Fruit fly (Drosophila melanogaster) whole organism, adult: Measurements from ENCODE around the gene Archease.

Experiments
- CG14711 ChIP-seq: fragments of 200-800 bp; sonication (Bioruptor generic); optimal IDR thresholded peaks from 2 replicates; lab custom pipeline; 2018; ENCODE audit warnings: missing biosample characterization, mild to moderate bottlenecking, missing genetic modification characterization, moderate library complexity
- CG7101 ChIP-seq: fragments of 200-800 bp; sonication (Bioruptor generic); optimal IDR thresholded peaks from 2 replicates; lab custom pipeline; 2018; ENCODE audit warnings: missing biosample characterization, mild to moderate bottlenecking, missing genetic modification characterization, moderate library complexity
- Clk ChIP-seq: fragments of 200-800 bp; sonication (Bioruptor generic); optimal IDR thresholded peaks from 2 replicates; lab custom pipeline; 2017; ENCODE audit warnings: missing biosample characterization, missing genetic modification characterization
- Crg-1 ChIP-seq: fragments of 200-800 bp; sonication (Bioruptor generic); optimal IDR thresholded peaks from 2 replicates; lab custom pipeline; 2016; ENCODE audit warnings: missing biosample characterization, missing genetic modification characterization
- Hr96 ChIP-seq: fragments of 200-800 bp; sonication (Bioruptor generic); optimal IDR thresholded peaks from 2 replicates; lab custom pipeline; 2016; ENCODE audit warnings: missing biosample characterization, missing genetic modification characterization
- Mnt ChIP-seq: fragments of 200-800 bp; sonication (Bioruptor generic); optimal IDR thresholded peaks from 2 replicates; lab custom pipeline; 2016; ENCODE audit warnings: missing biosample characterization, mild to moderate bottlenecking, missing genetic modification characterization
- cic ChIP-seq: fragments of 200-800 bp; sonication (Bioruptor generic); optimal IDR thresholded peaks from 2 replicates; lab custom pipeline; 2017; ENCODE audit warnings: missing biosample characterization, mild to moderate bottlenecking, missing genetic modification characterization, moderate library complexity
- cnc ChIP-seq, 2 experiments: fragments of >200 bp; optimal IDR thresholded peaks; 2 replicates each; lab custom pipeline; 2017
- kay ChIP-seq: fragments of 200-800 bp; sonication (Bioruptor generic); peaks from one replicate; lab custom pipeline; 2016; ENCODE audit warnings: missing biosample characterization, missing genetic modification characterization, borderline replicate concordance
- ovo ChIP-seq: fragments of 200-800 bp; sonication (Bioruptor generic); optimal IDR thresholded peaks from 2 replicates; lab custom pipeline; 2016; ENCODE audit warnings: missing biosample characterization, missing genetic modification characterization
- pad ChIP-seq: fragments of 200-800 bp; sonication (Bioruptor generic); optimal IDR thresholded peaks from 3 replicates; lab custom pipeline; 2017; ENCODE audit warnings: missing biosample characterization, missing genetic modification characterization, mild to moderate bottlenecking, moderate library complexity, missing genetic modification reagents

- TF ChIP-seq Hr96 (GFP tag; lab: Kevin White, UChicago) (no peak), cic (GFP tag; lab: Kevin White, UChicago) (no peak), CG14711 (tag; lab: Kevin White, UChicago) (no peak), Mnt (no peak), cnc (optimal IDR thresholded peaks at IDR 0.05; lab: Kevin White, UChicago) (no peak), kay (GFP tag; lab: Kevin White, UChicago) (no peak), ovo (no peak), Crg-1 (GFP tag; lab: Kevin White, UChicago) (no peak), pad (no peak), CG7101 (tag; lab: Kevin White, UChicago) (no peak), Clk (GFP tag; lab: Kevin White, UChicago) (no peak)
Measured at dm6 chr3R:21654755-21655154, 8.0 kb downstream of the Archease start.
